8 worm cellular contexts compared by ENCODE assay signal in the genomic region with DNA sequence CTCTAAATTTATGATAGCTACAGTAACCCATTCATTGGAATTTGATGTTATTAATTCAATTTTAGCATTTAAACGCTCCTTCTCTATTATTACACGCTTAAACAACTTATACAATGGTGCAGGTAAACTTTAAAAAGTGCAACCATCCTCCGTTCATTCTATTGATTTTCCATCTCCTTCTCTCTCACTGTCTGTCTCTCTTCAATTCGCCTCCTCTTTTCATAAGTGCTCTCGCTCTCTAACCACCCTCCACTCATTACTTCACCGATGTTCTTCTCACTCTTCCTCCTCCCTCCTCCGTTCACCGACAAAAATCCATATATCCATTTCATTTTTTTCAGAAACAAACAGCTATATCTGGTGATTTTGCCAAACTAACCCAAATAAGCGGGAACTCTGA.
TF ChIP-seq lines count a peak whose summit lies in the region.

A gene (plus strand): TSS at position 335 of the 400 bp plus-strand sequence.

TF ChIP-seq in whole organism, L1 larva, 84 proteins besides CTCF, POLR2A, EP300 and RAD21 (continues in another document):
- TF ChIP-seq snu-23 (GFP tag; optimal IDR thresholded peaks at IDR 0.05; lab: Kevin White, UChicago), result peak; percentile 68
- no peak for TF ChIP-seq lin-15B (tag; optimal IDR thresholded peaks at IDR 0.05; lab: Kevin White, UChicago)
- TF ChIP-seq isw-1 (GFP tag; IDR thresholded peaks at IDR 0.05; lab: Robert Waterston, UW), result no peak
- no peak for TF ChIP-seq blmp-1 (tag; optimal IDR thresholded peaks at IDR 0.05; lab: Kevin White, UChicago)
- TF ChIP-seq lin-35 (GFP tag; optimal IDR thresholded peaks at IDR 0.05; lab: Kevin White, UChicago), result peak; percentile 14 to 26
- peak; percentile 25 for TF ChIP-seq xbp-1 (tag; optimal IDR thresholded peaks at IDR 0.05; lab: Kevin White, UChicago)
- TF ChIP-seq ets-5 (GFP tag; IDR thresholded peaks at IDR 0.05; lab: Robert Waterston, UW), result no peak
- no peak for TF ChIP-seq C16A3.4 (tag; optimal IDR thresholded peaks at IDR 0.05; lab: Kevin White, UChicago)
- peak; percentile 48 for TF ChIP-seq nhr-47 (tag; optimal IDR thresholded peaks at IDR 0.05; lab: Kevin White, UChicago)
- TF ChIP-seq vab-15 (tag; optimal IDR thresholded peaks at IDR 0.05; lab: Kevin White, UChicago), result no peak
- peak; percentile 51 for TF ChIP-seq unc-130 (tag; optimal IDR thresholded peaks at IDR 0.05; lab: Kevin White, UChicago)

TF ChIP-seq in whole organism, L2 larva, 48 proteins besides CTCF, POLR2A, EP300 and RAD21 (continues in another document):
- TF ChIP-seq F13H6.1 (tag; optimal IDR thresholded peaks at IDR 0.05; lab: Kevin White, UChicago), result peak; percentile 22
- no peak for TF ChIP-seq elt-3 (tag; optimal IDR thresholded peaks at IDR 0.05; lab: Kevin White, UChicago)
- no peak for TF ChIP-seq sem-4 (tag; optimal IDR thresholded peaks at IDR 0.05; lab: Kevin White, UChicago)
- TF ChIP-seq blmp-1 (tag; optimal IDR thresholded peaks at IDR 0.05; lab: Kevin White, UChicago; ENCODE audit: insufficient read depth), result no peak
- TF ChIP-seq gmeb-1 (tag; optimal IDR thresholded peaks at IDR 0.05; lab: Kevin White, UChicago), result no peak
- peak; percentile 29 for TF ChIP-seq nhr-25 (tag; optimal IDR thresholded peaks at IDR 0.05; lab: Kevin White, UChicago)
- TF ChIP-seq lin-39 (tag; optimal IDR thresholded peaks at IDR 0.05; lab: Kevin White, UChicago), result no peak
- no peak for TF ChIP-seq ztf-1 (GFP tag; conservative IDR thresholded peaks at IDR 0.05; lab: Robert Waterston, UW)
- peak; percentile 52 for TF ChIP-seq unc-55 (GFP tag; optimal IDR thresholded peaks at IDR 0.05; lab: Kevin White, UChicago)
- TF ChIP-seq elt-1 (tag; optimal IDR thresholded peaks at IDR 0.05; lab: Kevin White, UChicago), result no peak
- no peak for TF ChIP-seq ztf-4 (tag; optimal IDR thresholded peaks at IDR 0.05; lab: Kevin White, UChicago)

TF ChIP-seq in whole organism, L3 larva, 47 proteins besides CTCF, POLR2A, EP300 and RAD21 (continues in another document):
- TF ChIP-seq unc-62 (GFP tag; optimal IDR thresholded peaks at IDR 0.05; lab: Kevin White, UChicago) (no peak), ceh-28 (tag; optimal IDR thresholded peaks at IDR 0.05; lab: Kevin White, UChicago) (peak; percentile 83), snpc-4 (tag; optimal IDR thresholded peaks at IDR 0.05; lab: Kevin White, UChicago) (no peak), egl-5 (tag; optimal IDR thresholded peaks at IDR 0.05; lab: Kevin White, UChicago) (peak; percentile 44), ceh-16 (tag; optimal IDR thresholded peaks at IDR 0.05; lab: Kevin White, UChicago) (no peak), pha-4 (tag; optimal IDR thresholded peaks at IDR 0.05; lab: Kevin White, UChicago) (peak; percentile 73), mml-1 (tag; optimal IDR thresholded peaks at IDR 0.05; lab: Kevin White, UChicago) (no peak), sea-2 (GFP tag; optimal IDR thresholded peaks at IDR 0.05; lab: Kevin White, UChicago) (no peak), tbx-2 (tag; optimal IDR thresholded peaks at IDR 0.05; lab: Kevin White, UChicago) (no peak), ceh-82 (tag; optimal IDR thresholded peaks at IDR 0.05; lab: Kevin White, UChicago) (no peak), nhr-77 (tag; optimal IDR thresholded peaks at IDR 0.05; lab: Kevin White, UChicago) (no peak), nhr-25 (tag; optimal IDR thresholded peaks at IDR 0.05; lab: Kevin White, UChicago) (peak; percentile 51)

TF ChIP-seq in whole organism, L4 larva, 104 proteins besides CTCF, POLR2A, EP300 and RAD21 (continues in another document):
- TF ChIP-seq spr-3 (GFP tag; optimal IDR thresholded peaks at IDR 0.05; lab: Kevin White, UChicago), result no peak
- peak; percentile 20 for TF ChIP-seq nhr-28 (tag; optimal IDR thresholded peaks at IDR 0.05; lab: Kevin White, UChicago)
- peak; percentile 4 to 70 for TF ChIP-seq lsy-2 (tag; optimal IDR thresholded peaks at IDR 0.05; lab: Kevin White, UChicago)
- TF ChIP-seq dmd-6 (GFP tag; IDR thresholded peaks at IDR 0.05; lab: Robert Waterston, UW), result 0 out of 2 replicates have a peak, but pooled peaks have one; percentile 11
- TF ChIP-seq egl-43 (GFP tag; IDR thresholded peaks at IDR 0.05; lab: Robert Waterston, UW), result no peak
- peak; percentile 11 for TF ChIP-seq duxl-1 (tag; optimal IDR thresholded peaks at IDR 0.05; lab: Kevin White, UChicago; ENCODE audit: poor library complexity)
- no peak for TF ChIP-seq nhr-10 (tag; optimal IDR thresholded peaks at IDR 0.05; lab: Kevin White, UChicago)
- TF ChIP-seq hlh-11 (tag; optimal IDR thresholded peaks at IDR 0.05; lab: Kevin White, UChicago), result peak; percentile 1
- peak; percentile 97 for TF ChIP-seq aha-1 (tag; lab: Kevin White, UChicago)
- no peak for TF ChIP-seq pqm-1 (tag; optimal IDR thresholded peaks at IDR 0.05; lab: Kevin White, UChicago)
- peak; percentile 20 for TF ChIP-seq mep-1 (tag; optimal IDR thresholded peaks at IDR 0.05; lab: Kevin White, UChicago)

TF ChIP-seq in whole organism, late embryonic, 69 proteins besides CTCF, POLR2A, EP300 and RAD21:
- no peak for TF ChIP-seq npax-4 (tag; optimal IDR thresholded peaks at IDR 0.05; lab: Kevin White, UChicago)
- TF ChIP-seq hlh-8 (tag; optimal IDR thresholded peaks at IDR 0.05; lab: Kevin White, UChicago), result no peak
- no peak for TF ChIP-seq odd-2 (tag; optimal IDR thresholded peaks at IDR 0.05; lab: Kevin White, UChicago)
- TF ChIP-seq ceh-48 (tag; optimal IDR thresholded peaks at IDR 0.05; lab: Kevin White, UChicago), result peak; percentile 86
- TF ChIP-seq ceh-6 (GFP tag; optimal IDR thresholded peaks at IDR 0.05; lab: Kevin White, UChicago), result no peak
- TF ChIP-seq pax-1 (tag; optimal IDR thresholded peaks at IDR 0.05; lab: Kevin White, UChicago), result peak; percentile 13
- TF ChIP-seq ceh-14 (tag; optimal IDR thresholded peaks at IDR 0.05; lab: Kevin White, UChicago), result no peak
- peak; percentile 57 for TF ChIP-seq nfya-1 (tag; optimal IDR thresholded peaks at IDR 0.05; lab: Kevin White, UChicago)
- TF ChIP-seq ceh-31 (tag; optimal IDR thresholded peaks at IDR 0.05; lab: Kevin White, UChicago), result peak; percentile 41
- no peak for TF ChIP-seq K09A11.1 (tag; optimal IDR thresholded peaks at IDR 0.05; lab: Kevin White, UChicago; ENCODE audit: insufficient read depth)
- TF ChIP-seq unc-55 (GFP tag; optimal IDR thresholded peaks at IDR 0.05; lab: Kevin White, UChicago), result peak; percentile 32
- no peak for TF ChIP-seq ceh-22 (tag; optimal IDR thresholded peaks at IDR 0.05; lab: Kevin White, UChicago)
TF ChIP-seq in whole organism, late embryonic: peak in this region for 5.

TF ChIP-seq in whole organism, midembryonic, 9 proteins besides CTCF, POLR2A, EP300 and RAD21:
- TF ChIP-seq T22C8.4 (GFP tag; IDR thresholded peaks at IDR 0.05; lab: Robert Waterston, UW), result peak; percentile 88
- TF ChIP-seq ztf-23 (GFP tag; IDR thresholded peaks at IDR 0.05; lab: Robert Waterston, UW), result peak; percentile 16; the same call in 1 of the 2 replicates
- no peak for TF ChIP-seq ztf-29 (GFP tag; IDR thresholded peaks at IDR 0.05; lab: Robert Waterston, UW)

TF ChIP-seq in whole organism, mixed stage, embryonic, 35 proteins besides CTCF, POLR2A, EP300 and RAD21:
- peak; percentile 69 for TF ChIP-seq lsy-2 (tag; optimal IDR thresholded peaks at IDR 0.05; lab: Kevin White, UChicago)
- TF ChIP-seq ces-1 (GFP tag; optimal IDR thresholded peaks at IDR 0.05; lab: Kevin White, UChicago), result peak; percentile 76
- no peak for TF ChIP-seq nhr-76 (tag; optimal IDR thresholded peaks at IDR 0.05; lab: Kevin White, UChicago)
- TF ChIP-seq ceh-39 (tag; optimal IDR thresholded peaks at IDR 0.05; lab: Kevin White, UChicago), result peak; percentile 42
- peak; percentile 21 for TF ChIP-seq unc-62 (GFP tag; optimal IDR thresholded peaks at IDR 0.05; lab: Kevin White, UChicago)

TF ChIP-seq in whole organism, young adult, 124 proteins besides CTCF, POLR2A, EP300 and RAD21:
- no peak for TF ChIP-seq akir-1 (GFP tag; optimal IDR thresholded peaks at IDR 0.05; lab: Kevin White, UChicago)
- TF ChIP-seq mel-28 (tag; optimal IDR thresholded peaks at IDR 0.05; lab: Kevin White, UChicago; ENCODE audit: borderline replicate concordance), result no peak
- TF ChIP-seq hmg-1.2 (GFP tag; IDR thresholded peaks at IDR 0.05; lab: Robert Waterston, UW), result peak; percentile 90
- 0 out of 2 replicates have a peak, but pooled peaks have one; percentile 5 for TF ChIP-seq mcd-1 (GFP tag; IDR thresholded peaks at IDR 0.05; lab: Robert Waterston, UW)
- TF ChIP-seq ekl-4 (GFP tag; IDR thresholded peaks at IDR 0.05; lab: Robert Waterston, UW), result no peak
- no peak for TF ChIP-seq C06A6.2 (GFP tag; conservative IDR thresholded peaks at IDR 0.05; lab: Robert Waterston, UW)
- 0 out of 2 replicates have a peak, but pooled peaks have one; percentile 58 for TF ChIP-seq madf-3 (GFP tag; IDR thresholded peaks at IDR 0.05; lab: Robert Waterston, UW)
- no peak for TF ChIP-seq rec-8 (tag; optimal IDR thresholded peaks at IDR 0.05; lab: Kevin White, UChicago)
- no peak for TF ChIP-seq nhr-120 (GFP tag; IDR thresholded peaks at IDR 0.05; lab: Robert Waterston, UW)
- TF ChIP-seq pbrm-1 (GFP tag; IDR thresholded peaks at IDR 0.05; lab: Robert Waterston, UW), result 0 out of 2 replicates have a peak, but pooled peaks have one; percentile 11
